Fruit fly (Drosophila melanogaster) whole organism, embryonic: ENCODE results near the gene gcm.

Experiments used
- Bteb2 ChIP-seq: fragments of 200-800 bp; sonication (Bioruptor generic); optimal IDR thresholded peaks from 2 replicates; lab custom pipeline; 2016; ENCODE audit warnings: missing biosample characterization, missing genetic modification characterization
- CG10209 ChIP-seq: fragments of 200-800 bp; sonication (Bioruptor generic); optimal IDR thresholded peaks from 3 replicates; lab custom pipeline; 2017; ENCODE audit warnings: missing biosample characterization, mild to moderate bottlenecking, missing genetic modification characterization, missing genetic modification reagents
- CG10274 ChIP-seq: fragments of 200-800 bp; sonication (Bioruptor generic); optimal IDR thresholded peaks from 3 replicates; lab custom pipeline; 2017; ENCODE audit warnings: missing biosample characterization, mild to moderate bottlenecking, missing genetic modification characterization
- CG10321 ChIP-seq: fragments of 200-800 bp; sonication (Bioruptor generic); IDR thresholded peaks from 2 replicates; pipeline ENCODE4 v1.3.6; 2022; ENCODE audit warnings: missing biosample characterization, missing genetic modification characterization
- CG11085 ChIP-seq: fragments of 200-800 bp; sonication (Bioruptor generic); IDR thresholded peaks from 2 replicates; pipeline ENCODE4 v1.3.6; 2022; ENCODE audit warnings: missing biosample characterization, missing genetic modification characterization
- CG11504 ChIP-seq: fragments of 200-800 bp; sonication (Bioruptor generic); optimal IDR thresholded peaks from 3 replicates; lab custom pipeline; 2019; ENCODE audit warnings: missing biosample characterization, mild to moderate bottlenecking, missing genetic modification characterization, moderate library complexity
- CG13123 ChIP-seq: fragments of 200-800 bp; sonication (Bioruptor generic); optimal IDR thresholded peaks from 2 replicates; lab custom pipeline; 2016; ENCODE audit warnings: missing biosample characterization, missing genetic modification characterization
- CG14014 ChIP-seq: fragments of 200-800 bp; sonication (Bioruptor generic); IDR thresholded peaks from 2 replicates; pipeline ENCODE4 v1.3.6; 2022; ENCODE audit warnings: missing biosample characterization, missing genetic modification characterization
- CG15073 ChIP-seq: fragments of 200-800 bp; sonication (Bioruptor generic); optimal IDR thresholded peaks from 2 replicates; lab custom pipeline; 2016; ENCODE audit warnings: missing biosample characterization, missing genetic modification characterization
- CG18011 ChIP-seq: fragments of 200-800 bp; sonication (Bioruptor generic); optimal IDR thresholded peaks from 2 replicates; lab custom pipeline; 2017; ENCODE audit warnings: missing biosample characterization, missing genetic modification characterization, mild to moderate bottlenecking, moderate library complexity, missing genotype
- CG1832 ChIP-seq: fragments of 200-800 bp; sonication (Bioruptor generic); optimal IDR thresholded peaks from 2 replicates; lab custom pipeline; 2017; ENCODE audit warnings: missing biosample characterization, mild to moderate bottlenecking, missing genetic modification characterization, inconsistent platforms
- CG18764 ChIP-seq: fragments of 200-800 bp; sonication (Bioruptor generic); optimal IDR thresholded peaks from 3 replicates; lab custom pipeline; 2016; ENCODE audit warnings: missing biosample characterization, missing genetic modification characterization
- CG2712 ChIP-seq: fragments of 200-800 bp; optimal IDR thresholded peaks from 3 replicates; lab custom pipeline; 2019; ENCODE audit warnings: missing biosample characterization, mild to moderate bottlenecking, missing genetic modification characterization, moderate library complexity
- CG31441 ChIP-seq: fragments of 200-800 bp; sonication (Bioruptor generic); IDR thresholded peaks from 2 replicates; pipeline ENCODE4 v1.3.6; 2022; ENCODE audit warnings: missing biosample characterization, missing genetic modification characterization
- CG34422 ChIP-seq: fragments of 200-800 bp; sonication (Bioruptor generic); IDR thresholded peaks from 3 replicates; pipeline ENCODE4 v1.3.6; 2022; ENCODE audit warnings: missing biosample characterization, missing genetic modification characterization
- CG3726 ChIP-seq: fragments of 200-800 bp; sonication (Bioruptor generic); IDR thresholded peaks from 3 replicates; pipeline ENCODE4, ENCODE4 v1.3.6; 2022; ENCODE audit warnings: missing biosample characterization, missing genetic modification characterization
- CG5245 ChIP-seq: fragments of 200-800 bp; sonication (Bioruptor generic); optimal IDR thresholded peaks from 3 replicates; lab custom pipeline; 2016; ENCODE audit warnings: missing biosample characterization, missing genetic modification characterization
- CG6683 ChIP-seq: fragments of 200-800 bp; sonication (Bioruptor generic); optimal IDR thresholded peaks from 2 replicates; lab custom pipeline; 2017; ENCODE audit warnings: missing biosample characterization, mild to moderate bottlenecking, missing genetic modification characterization, missing genetic modification reagents
- CG8359 ChIP-seq: fragments of 200-800 bp; sonication (Bioruptor generic); optimal IDR thresholded peaks from 2 replicates; lab custom pipeline; 2017; ENCODE audit warnings: missing biosample characterization, mild to moderate bottlenecking, missing genetic modification characterization, borderline replicate concordance
- CG8924 ChIP-seq: fragments of 200-800 bp; optimal IDR thresholded peaks from 3 replicates; lab custom pipeline; 2019; ENCODE audit warnings: missing biosample characterization, mild to moderate bottlenecking, missing genetic modification characterization, moderate library complexity
- CoRest ChIP-seq: fragments of 200-800 bp; sonication (Bioruptor generic); optimal IDR thresholded peaks from 3 replicates; lab custom pipeline; 2018; ENCODE audit warnings: missing biosample characterization, mild to moderate bottlenecking, missing genetic modification characterization, moderate library complexity
- CrebB ChIP-seq: fragments of 200-800 bp; sonication (Bioruptor generic); optimal IDR thresholded peaks from 3 replicates; lab custom pipeline; 2018; ENCODE audit warnings: missing biosample characterization, mild to moderate bottlenecking, missing genetic modification characterization
- Fer1 ChIP-seq: fragments of 200-800 bp; sonication (Bioruptor generic); optimal IDR thresholded peaks from 2 replicates; lab custom pipeline; 2017; ENCODE audit warnings: missing biosample characterization, mild to moderate bottlenecking, missing genetic modification characterization
- HHEX ChIP-seq: fragments of 200-800 bp; sonication (Bioruptor generic); optimal IDR thresholded peaks from 3 replicates; lab custom pipeline; 2017; ENCODE audit warnings: missing biosample characterization, mild to moderate bottlenecking, missing genetic modification characterization, missing genetic modification reagents
- HLH3B ChIP-seq: fragments of 200-800 bp; sonication (Bioruptor generic); IDR thresholded peaks from 2 replicates; pipeline ENCODE4 v1.3.6; 2022; ENCODE audit warnings: missing biosample characterization, missing genetic modification characterization
- Hr3 ChIP-seq: fragments of 200-800 bp; sonication (Bioruptor generic); optimal IDR thresholded peaks from 3 replicates; lab custom pipeline; 2016; ENCODE audit warnings: missing biosample characterization, missing genetic modification characterization
- Oaz ChIP-seq: fragments of 200-800 bp; sonication (Bioruptor generic); IDR thresholded peaks from 2 replicates; pipeline ENCODE4 v1.3.6; 2022; ENCODE audit warnings: missing biosample characterization, missing genetic modification characterization
- Sin3A ChIP-seq: fragments of >200 bp; optimal IDR thresholded peaks from 2 replicates; lab custom pipeline; 2018
- Six4 ChIP-seq: fragments of 200-800 bp; sonication (Bioruptor generic); optimal IDR thresholded peaks from 2 replicates; lab custom pipeline; 2016; ENCODE audit warnings: missing biosample characterization, missing genetic modification characterization
- Taf1 ChIP-seq: fragments of 200-800 bp; sonication (Bioruptor generic); IDR thresholded peaks from 2 replicates; pipeline ENCODE4 v1.3.6; 2022; ENCODE audit warnings: missing biosample characterization, missing genetic modification characterization
- Vsx1 ChIP-seq: fragments of 200-800 bp; sonication (Bioruptor generic); optimal IDR thresholded peaks from 2 replicates; lab custom pipeline; 2017; ENCODE audit warnings: missing biosample characterization, mild to moderate bottlenecking, missing genetic modification characterization, missing genetic modification reagents
- ac ChIP-seq: fragments of 200-800 bp; sonication (Bioruptor generic); optimal IDR thresholded peaks from 3 replicates; lab custom pipeline; 2017; ENCODE audit warnings: missing biosample characterization, mild to moderate bottlenecking, missing genetic modification characterization
- btn ChIP-seq: fragments of 200-800 bp; sonication (Bioruptor generic); optimal IDR thresholded peaks from 2 replicates; lab custom pipeline; 2016; ENCODE audit warnings: missing biosample characterization, missing genetic modification characterization
- crp ChIP-seq, 2 experiments: fragments of 200-800 bp; sonication (Bioruptor generic); optimal IDR thresholded peaks; 2 replicates in 1 of 2; 3 replicates in 1 of 2; lab custom pipeline; 2017; ENCODE audit warnings: missing biosample characterization in 2 of 2, missing genetic modification characterization in 2 of 2, mild to moderate bottlenecking in 1 of 2, moderate library complexity in 1 of 2
- dan ChIP-seq: fragments of 200-800 bp; sonication (Bioruptor generic); IDR thresholded peaks from 2 replicates; pipeline ENCODE4 v1.3.6; 2022; ENCODE audit warnings: missing biosample characterization, missing genetic modification characterization
- danr ChIP-seq: fragments of 200-800 bp; sonication (Bioruptor generic); IDR thresholded peaks from 2 replicates; pipeline ENCODE4 v1.3.6; 2022; ENCODE audit warnings: missing biosample characterization, missing genetic modification characterization
- disco-r ChIP-seq: fragments of 200-800 bp; sonication (Bioruptor generic); optimal IDR thresholded peaks from 2 replicates; lab custom pipeline; 2016; ENCODE audit warnings: missing biosample characterization, missing genetic modification characterization
- dmrt99B ChIP-seq: fragments of 200-800 bp; sonication (Bioruptor generic); optimal IDR thresholded peaks from 2 replicates; lab custom pipeline; 2018; ENCODE audit warnings: missing biosample characterization, mild to moderate bottlenecking, missing genetic modification characterization, moderate library complexity
- grn ChIP-seq: fragments of 200-800 bp; sonication (Bioruptor generic); optimal IDR thresholded peaks from 3 replicates; lab custom pipeline; 2017; ENCODE audit warnings: missing biosample characterization, missing genetic modification characterization
- her ChIP-seq: fragments of 200-800 bp; sonication (Bioruptor generic); optimal IDR thresholded peaks from 2 replicates; lab custom pipeline; 2016; ENCODE audit warnings: missing biosample characterization, missing genetic modification characterization
- nom ChIP-seq: fragments of 200-800 bp; sonication (Bioruptor generic); optimal IDR thresholded peaks from 2 replicates; lab custom pipeline; 2017; ENCODE audit warnings: missing biosample characterization, missing genetic modification characterization, mild to moderate bottlenecking, moderate library complexity, missing genetic modification reagents
- ro ChIP-seq: fragments of 200-800 bp; sonication (Bioruptor generic); IDR thresholded peaks from 2 replicates; pipeline ENCODE4 v1.3.6; 2022; ENCODE audit warnings: missing biosample characterization, missing genetic modification characterization
- row ChIP-seq: fragments of 200-800 bp; sonication (Bioruptor generic); IDR thresholded peaks from 3 replicates; pipeline ENCODE4 v1.3.6; 2022; ENCODE audit warnings: missing biosample characterization, missing genetic modification characterization
- seq ChIP-seq: fragments of 200-800 bp; sonication (Bioruptor generic); IDR thresholded peaks from 2 replicates; pipeline ENCODE4 v1.3.6; 2022; ENCODE audit warnings: missing biosample characterization, missing genetic modification characterization
- so ChIP-seq: fragments of 200-800 bp; sonication (Bioruptor generic); IDR thresholded peaks from 3 replicates; pipeline ENCODE4 v1.3.6; 2022; ENCODE audit warnings: missing biosample characterization, missing genetic modification characterization
- tap ChIP-seq: fragments of 200-800 bp; optimal IDR thresholded peaks from 3 replicates; lab custom pipeline; 2019; ENCODE audit warnings: missing biosample characterization, mild to moderate bottlenecking, missing genetic modification characterization, moderate library complexity
- tin ChIP-seq: fragments of 200-800 bp; sonication (Bioruptor generic); optimal IDR thresholded peaks from 3 replicates; lab custom pipeline; 2016; ENCODE audit warnings: missing biosample characterization, missing genetic modification characterization
- tup ChIP-seq: fragments of 200-800 bp; sonication (Bioruptor generic); optimal IDR thresholded peaks from 2 replicates; lab custom pipeline; 2016; ENCODE audit warnings: missing biosample characterization, mild to moderate bottlenecking, missing genetic modification characterization, moderate library complexity
- unpg ChIP-seq: fragments of 200-800 bp; sonication (Bioruptor generic); optimal IDR thresholded peaks from 3 replicates; lab custom pipeline; 2018; ENCODE audit warnings: missing biosample characterization, mild to moderate bottlenecking, missing genetic modification characterization, moderate library complexity
- vfl ChIP-seq: fragments of 200-800 bp; sonication (Bioruptor generic); optimal IDR thresholded peaks from 2 replicates; lab custom pipeline; 2016; ENCODE audit warnings: missing biosample characterization, missing genetic modification characterization

gcm gene

dm6 chr2L:9568360-9569088 lies 13.0 kb downstream of the gcm start, which contains the start of gene brwl (continued):
- TF ChIP-seq disco-r (peak; percentile 96), CG5245 (GFP tag; lab: Kevin White, UChicago) (peak; percentile 97), HLH3B (GFP tag; lab: Robert Waterston, UW) (peak; percentile 98), row (GFP tag; lab: Robert Waterston, UW) (peak; percentile 100), CG10321 (GFP tag; lab: Robert Waterston, UW) (peak; percentile 84), tin (GFP tag; lab: Kevin White, UChicago) (peak; percentile 99), CG13123 (peak; percentile 97), CG18764 (GFP tag; lab: Kevin White, UChicago) (peak; percentile 98), CG8924 (tag; lab: Kevin White, UChicago) (peak; percentile 99), tup (GFP tag; lab: Kevin White, UChicago) (peak; percentile 98), CG8359 (GFP tag; lab: Kevin White, UChicago) (peak; percentile 94), CoRest (tag; lab: Kevin White, UChicago) (peak; percentile 99), CrebB (tag; lab: Kevin White, UChicago) (peak; percentile 98), CG18011 (GFP tag; lab: Kevin White, UChicago) (peak; percentile 91), Fer1 (GFP tag; lab: Kevin White, UChicago) (peak; percentile 99), CG11085 (GFP tag; lab: Robert Waterston, UW) (peak; percentile 95), so (GFP tag; lab: Robert Waterston, UW) (peak; percentile 99), ac (peak; percentile 97), crp (GFP tag; optimal IDR thresholded peaks at IDR 0.05; lab: Kevin White, UChicago) (peak; percentile 42 to 78), btn (GFP tag; lab: Kevin White, UChicago) (peak; percentile 95), CG15073 (GFP tag; lab: Kevin White, UChicago) (peak; percentile 88), CG3726 (GFP tag; lab: Robert Waterston, UW) (peak; percentile 98), Oaz (GFP tag; lab: Robert Waterston, UW) (peak; percentile 96), ro (peak; percentile 94), CG11504 (tag; lab: Kevin White, UChicago) (peak; percentile 98), tap (peak; percentile 99), Sin3A (lab: Kevin White, UChicago) (no peak), CG6683 (peak; percentile 98), CG1832 (no peak), CG10274 (GFP tag; lab: Kevin White, UChicago) (peak; percentile 93), CG34422 (peak; percentile 99), CG14014 (GFP tag; lab: Robert Waterston, UW) (peak; percentile 98), vfl (peak; percentile 96), Vsx1 (peak; percentile 98), unpg (GFP tag; lab: Kevin White, UChicago) (peak; percentile 99), CG10209 (peak; percentile 99), Hr3 (GFP tag; lab: Kevin White, UChicago) (peak; percentile 99), CG2712 (tag; lab: Kevin White, UChicago) (peak; percentile 99), Six4 (peak; percentile 99), her (peak; percentile 93), grn (peak; percentile 91), dmrt99B (tag; lab: Kevin White, UChicago) (peak; percentile 99), dan (peak; percentile 95), Taf1 (peak; percentile 96), nom (GFP tag; lab: Kevin White, UChicago) (peak; percentile 93), seq (GFP tag; lab: Robert Waterston, UW) (peak; percentile 98), HHEX (GFP tag; lab: Kevin White, UChicago) (peak; percentile 99), danr (GFP tag; lab: Robert Waterston, UW) (peak; percentile 99), CG31441 (GFP tag; lab: Robert Waterston, UW) (peak; percentile 99), Bteb2 (GFP tag; lab: Kevin White, UChicago) (peak; percentile 98)
